Fruit fly (Drosophila melanogaster) whole organism, embryonic: Measurements from ENCODE around the gene CheB93b.

Experiments used
- Awh ChIP-seq: fragments of 200-800 bp; sonication (Bioruptor generic); IDR thresholded peaks from 2 replicates; pipeline ENCODE4, ENCODE4 v1.3.6; 2022; ENCODE audit warnings: missing biosample characterization, missing genetic modification characterization
- C15 ChIP-seq: fragments of 200-800 bp; sonication (Bioruptor generic); IDR thresholded peaks from 3 replicates; pipeline ENCODE4 v1.3.6; 2022; ENCODE audit warnings: missing biosample characterization, missing genetic modification characterization
- CG1024 ChIP-seq: fragments of 200-800 bp; sonication (Bioruptor generic); IDR thresholded peaks from 2 replicates; pipeline ENCODE4 v1.3.6; 2022; ENCODE audit warnings: missing biosample characterization, missing genetic modification characterization
- CG10654 ChIP-seq: fragments of 200-800 bp; sonication (Bioruptor generic); optimal IDR thresholded peaks from 2 replicates; lab custom pipeline; 2016; ENCODE audit warnings: missing biosample characterization, missing genetic modification characterization
- CG10959 ChIP-seq: fragments of 200-800 bp; sonication (Bioruptor generic); IDR thresholded peaks from 2 replicates; pipeline ENCODE4 v1.3.6; 2022; ENCODE audit warnings: missing biosample characterization, missing genetic modification characterization
- CG11093 ChIP-seq: fragments of 200-800 bp; sonication (Bioruptor generic); IDR thresholded peaks from 3 replicates; pipeline ENCODE4 v1.3.6; 2022; ENCODE audit warnings: missing biosample characterization, missing genetic modification characterization
- CG12659 ChIP-seq: fragments of 200-800 bp; sonication (Bioruptor generic); optimal IDR thresholded peaks from 3 replicates; lab custom pipeline; 2017; ENCODE audit warnings: mild to moderate bottlenecking, missing biosample characterization, missing genetic modification reagents, missing genetic modification characterization
- CG13296 ChIP-seq: fragments of 200-800 bp; sonication (Bioruptor generic); optimal IDR thresholded peaks from 3 replicates; lab custom pipeline; 2018; ENCODE audit warnings: missing biosample characterization, mild to moderate bottlenecking, missing genetic modification characterization
- CG13894 ChIP-seq: fragments of 200-800 bp; sonication (Bioruptor generic); optimal IDR thresholded peaks from 3 replicates; lab custom pipeline; 2018; ENCODE audit warnings: missing biosample characterization, mild to moderate bottlenecking, missing genetic modification characterization, moderate library complexity
- CG15269 ChIP-seq: fragments of 200-800 bp; sonication (Bioruptor generic); optimal IDR thresholded peaks from 2 replicates; lab custom pipeline; 2018; ENCODE audit warnings: missing biosample characterization, mild to moderate bottlenecking, missing genetic modification characterization, moderate library complexity
- CG16815 ChIP-seq: fragments of 200-800 bp; sonication (Bioruptor generic); optimal IDR thresholded peaks from 3 replicates; lab custom pipeline; 2017; ENCODE audit warnings: missing biosample characterization, mild to moderate bottlenecking, missing genetic modification characterization
- CG17568 ChIP-seq: fragments of 200-800 bp; sonication (Bioruptor generic); optimal IDR thresholded peaks from 2 replicates; lab custom pipeline; 2018; ENCODE audit warnings: missing biosample characterization, mild to moderate bottlenecking, missing genetic modification characterization, moderate library complexity
- CG18262 ChIP-seq: fragments of 200-800 bp; optimal IDR thresholded peaks from 3 replicates; lab custom pipeline; 2019; ENCODE audit warnings: missing biosample characterization, mild to moderate bottlenecking, missing genetic modification characterization, moderate library complexity
- CG2129 ChIP-seq: fragments of 200-800 bp; sonication (Bioruptor generic); IDR thresholded peaks from 2 replicates; pipeline ENCODE4 v1.3.6; 2022; ENCODE audit warnings: missing biosample characterization, missing genetic modification characterization; ENCODE audit not compliant: partially characterized antibody
- CG31224 ChIP-seq: fragments of 200-800 bp; sonication (Bioruptor generic); IDR thresholded peaks from 2 replicates; pipeline ENCODE4 v1.3.6; 2022; ENCODE audit warnings: missing biosample characterization, missing genetic modification characterization
- CG33557 ChIP-seq: fragments of 200-800 bp; sonication (Bioruptor generic); optimal IDR thresholded peaks from 2 replicates; lab custom pipeline; 2019; ENCODE audit warnings: missing biosample characterization, mild to moderate bottlenecking, missing genetic modification characterization, moderate library complexity
- CG34224 ChIP-seq: fragments of 200-800 bp; sonication (Bioruptor generic); IDR thresholded peaks from 3 replicates; pipeline ENCODE4 v1.3.6; 2022; ENCODE audit warnings: missing biosample characterization, missing genetic modification characterization; ENCODE audit not compliant: partially characterized antibody
- CG3995 ChIP-seq: fragments of 200-800 bp; sonication (Bioruptor generic); optimal IDR thresholded peaks from 3 replicates; lab custom pipeline; 2016; ENCODE audit warnings: missing biosample characterization, missing genetic modification characterization
- CG43689 ChIP-seq: fragments of 200-800 bp; sonication (Bioruptor generic); IDR thresholded peaks from 2 replicates; pipeline ENCODE4 v1.3.6; 2022; ENCODE audit warnings: missing biosample characterization, missing genetic modification characterization
- CG4424 ChIP-seq: fragments of 200-800 bp; sonication (Bioruptor generic); optimal IDR thresholded peaks from 3 replicates; lab custom pipeline; 2016; ENCODE audit warnings: missing biosample characterization, missing genetic modification characterization
- CHES-1-like ChIP-seq: fragments of 200-800 bp; sonication (Bioruptor generic); optimal IDR thresholded peaks from 2 replicates; lab custom pipeline; 2016; ENCODE audit warnings: missing biosample characterization, missing genetic modification characterization
- CTCF ChIP-seq: fragments of 200-800 bp; sonication (Bioruptor generic); optimal IDR thresholded peaks from 2 replicates; lab custom pipeline; 2017; ENCODE audit warnings: missing biosample characterization, mild to moderate bottlenecking, missing genetic modification characterization, moderate library complexity
- CrebB ChIP-seq: fragments of 200-800 bp; sonication (Bioruptor generic); optimal IDR thresholded peaks from 3 replicates; lab custom pipeline; 2018; ENCODE audit warnings: missing biosample characterization, mild to moderate bottlenecking, missing genetic modification characterization
- Dip2 ChIP-seq: fragments of 200-800 bp; sonication (Bioruptor generic); IDR thresholded peaks from 2 replicates; pipeline ENCODE4 v1.3.6; 2022; ENCODE audit warnings: missing biosample characterization, missing genetic modification characterization
- Eip74EF ChIP-seq, 2 experiments: fragments of 200-800 bp in 1 of 2; fragments of >200 bp in 1 of 2; sonication (Bioruptor generic) in 1 of 2; optimal IDR thresholded peaks; 2 replicates each; lab custom pipeline; 2017 to 2019; ENCODE audit warnings: missing biosample characterization in 2 of 2, missing genetic modification characterization in 2 of 2, mild to moderate bottlenecking in 1 of 2, moderate library complexity in 1 of 2
- Lpt ChIP-seq: fragments of >200 bp; optimal IDR thresholded peaks from 2 replicates; lab custom pipeline; 2018; ENCODE audit warnings: missing biosample characterization, missing genetic modification characterization
- Myb ChIP-seq: fragments of 200-800 bp; sonication (Bioruptor generic); optimal IDR thresholded peaks from 2 replicates; lab custom pipeline; 2016; ENCODE audit warnings: missing biosample characterization, missing genetic modification characterization
- Oaz ChIP-seq: fragments of 200-800 bp; sonication (Bioruptor generic); IDR thresholded peaks from 2 replicates; pipeline ENCODE4 v1.3.6; 2022; ENCODE audit warnings: missing biosample characterization, missing genetic modification characterization
- amos ChIP-seq: fragments of 200-800 bp; sonication (Bioruptor generic); IDR thresholded peaks from 2 replicates; pipeline ENCODE4 v1.3.6; 2022; ENCODE audit warnings: missing biosample characterization, missing genetic modification characterization; ENCODE audit not compliant: partially characterized antibody
- ato ChIP-seq: fragments of 200-800 bp; sonication (Bioruptor generic); IDR thresholded peaks from 2 replicates; pipeline ENCODE4 v1.3.6; 2022; ENCODE audit warnings: missing biosample characterization, missing genetic modification characterization; ENCODE audit not compliant: partially characterized antibody
- bab2 ChIP-seq: fragments of 200-800 bp; sonication (Bioruptor generic); optimal IDR thresholded peaks from 2 replicates; lab custom pipeline; 2016; ENCODE audit warnings: missing biosample characterization, missing genetic modification characterization
- chif ChIP-seq, 2 experiments: fragments of 200-800 bp; sonication (Bioruptor generic); optimal IDR thresholded peaks; 3 replicates each; lab custom pipeline; 2016; ENCODE audit warnings: missing biosample characterization in 2 of 2, missing genetic modification characterization in 2 of 2
- corto ChIP-seq: fragments of 200-800 bp; sonication (Bioruptor generic); optimal IDR thresholded peaks from 2 replicates; lab custom pipeline; 2016; ENCODE audit warnings: missing biosample characterization, mild to moderate bottlenecking, missing genetic modification characterization, moderate library complexity
- croc ChIP-seq: fragments of 200-800 bp; sonication (Bioruptor generic); conservative IDR thresholded peaks from 3 replicates; pipeline ENCODE4 v1.3.6; 2022; ENCODE audit warnings: missing biosample characterization, missing genetic modification characterization
- cwo ChIP-seq: fragments of 200-800 bp; sonication (Bioruptor generic); optimal IDR thresholded peaks from 3 replicates; lab custom pipeline; 2017; ENCODE audit warnings: missing biosample characterization, missing genetic modification characterization, mild to moderate bottlenecking, moderate library complexity, missing genetic modification reagents
- dimm ChIP-seq: fragments of 200-800 bp; sonication (Bioruptor generic); IDR thresholded peaks from 2 replicates; pipeline ENCODE4 v1.3.6; 2022; ENCODE audit warnings: missing biosample characterization, missing genetic modification characterization
- ewg ChIP-seq: fragments of 200-800 bp; sonication (Bioruptor generic); optimal IDR thresholded peaks from 3 replicates; lab custom pipeline; 2017; ENCODE audit warnings: mild to moderate bottlenecking, missing biosample characterization, missing genetic modification reagents, missing genetic modification characterization
- gcm2 ChIP-seq: fragments of 200-800 bp; sonication (Bioruptor generic); optimal IDR thresholded peaks from 2 replicates; lab custom pipeline; 2016; ENCODE audit warnings: missing biosample characterization, missing genetic modification characterization
- lbe ChIP-seq: fragments of 200-800 bp; sonication (Bioruptor generic); optimal IDR thresholded peaks from 2 replicates; lab custom pipeline; 2016; ENCODE audit warnings: missing biosample characterization, mild to moderate bottlenecking, missing genetic modification characterization
- oc ChIP-seq: fragments of 200-800 bp; sonication (Bioruptor generic); optimal IDR thresholded peaks from 2 replicates; lab custom pipeline; 2018; ENCODE audit warnings: missing biosample characterization, mild to moderate bottlenecking, missing genetic modification characterization, moderate library complexity
- pros ChIP-seq: fragments of 200-800 bp; sonication (Bioruptor generic); optimal IDR thresholded peaks from 3 replicates; lab custom pipeline; 2019; ENCODE audit warnings: missing biosample characterization, mild to moderate bottlenecking, missing genetic modification characterization, moderate library complexity
- psq ChIP-seq: fragments of 200-800 bp; sonication (Bioruptor generic); optimal IDR thresholded peaks from 2 replicates; lab custom pipeline; 2017; ENCODE audit warnings: missing biosample characterization, missing genetic modification characterization
- sc ChIP-seq, 3 experiments: fragments of >200 bp in 2 of 3; fragments of 200-800 bp in 1 of 3; sonication (Bioruptor generic) in 1 of 3; optimal IDR thresholded peaks; 2 replicates in 2 of 3; 3 replicates in 1 of 3; lab custom pipeline; 2017; ENCODE audit warnings: mild to moderate bottlenecking in 1 of 3, missing biosample characterization in 1 of 3, missing genetic modification characterization in 1 of 3, missing genetic modification reagents in 1 of 3
- sd ChIP-seq: fragments of 200-800 bp; sonication (Bioruptor generic); optimal IDR thresholded peaks from 3 replicates; lab custom pipeline; 2018; ENCODE audit warnings: missing biosample characterization, mild to moderate bottlenecking, missing genetic modification characterization, moderate library complexity
- slbo ChIP-seq: fragments of 200-800 bp; sonication (Bioruptor generic); IDR thresholded peaks from 2 replicates; pipeline ENCODE4 v1.3.6; 2022; ENCODE audit warnings: missing biosample characterization, missing genetic modification characterization
- slou ChIP-seq: fragments of 200-800 bp; sonication (Bioruptor generic); optimal IDR thresholded peaks from 3 replicates; lab custom pipeline; 2016; ENCODE audit warnings: missing biosample characterization, missing genetic modification characterization
- twi ChIP-seq: fragments of 200-800 bp; optimal IDR thresholded peaks from 2 replicates; lab custom pipeline; 2019; ENCODE audit warnings: missing biosample characterization, mild to moderate bottlenecking, missing genetic modification characterization, moderate library complexity
- vvl ChIP-seq: fragments of 200-800 bp; sonication (Bioruptor generic); IDR thresholded peaks from 2 replicates; pipeline ENCODE4 v1.3.6; 2022; ENCODE audit warnings: missing biosample characterization, missing genetic modification characterization
- z ChIP-seq: fragments of 200-800 bp; sonication (Bioruptor generic); IDR thresholded peaks from 3 replicates; pipeline ENCODE4 v1.3.6; 2022; ENCODE audit warnings: missing biosample characterization, missing genetic modification characterization
- zf30C ChIP-seq: fragments of 200-800 bp; sonication (Bioruptor generic); optimal IDR thresholded peaks from 3 replicates; lab custom pipeline; 2018; ENCODE audit warnings: missing biosample characterization, mild to moderate bottlenecking, missing genetic modification characterization

CheB93b gene

DNA sequence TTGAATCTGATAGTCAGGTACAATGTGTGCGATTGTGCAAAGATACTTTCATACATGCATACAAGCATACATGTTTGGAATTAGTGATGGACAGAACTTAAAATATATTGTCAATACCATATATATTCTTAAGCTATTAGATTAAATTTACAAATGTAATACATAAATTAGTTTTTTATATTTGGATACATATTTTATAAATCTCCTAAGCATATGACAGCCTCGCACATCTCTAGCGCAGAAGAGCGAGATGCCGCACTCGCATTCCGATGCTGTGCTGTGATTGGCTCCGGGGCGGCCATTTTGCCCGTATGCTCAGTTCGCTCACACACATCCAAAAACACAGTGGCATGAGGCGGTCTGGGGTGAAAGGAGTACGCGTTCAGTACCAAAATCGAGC is 30.3 kb upstream of the CheB93b start, which contains the start of gene tin (continued):
- TF ChIP-seq CG4424 (GFP tag; lab: Kevin White, UChicago), result peak; percentile 92
- peak; percentile 22; the same call in 1 of the 2 replicates for TF ChIP-seq Dip2 (GFP tag; lab: Robert Waterston, UW)
- TF ChIP-seq CG15269 (tag; lab: Kevin White, UChicago), result peak; percentile 90
- TF ChIP-seq Myb, result no peak
- peak; percentile 55 for TF ChIP-seq pros (GFP tag; lab: Kevin White, UChicago)
- TF ChIP-seq CHES-1-like, result no peak
- peak; percentile 57 for TF ChIP-seq gcm2
- peak; percentile 71; the same call in 2 of the 3 replicates for TF ChIP-seq CG34224 (GFP tag; lab: Robert Waterston, UW)
- peak; percentile 86 for TF ChIP-seq dimm (GFP tag; lab: Robert Waterston, UW)
- peak; percentile 14 for TF ChIP-seq bab2 (GFP tag; lab: Kevin White, UChicago)
- TF ChIP-seq CG13894, result no peak
- TF ChIP-seq ewg (GFP tag; lab: Kevin White, UChicago), result peak; percentile 89
- TF ChIP-seq Lpt (GFP tag; lab: Kevin White, UChicago), result no peak
- peak; percentile 95 for TF ChIP-seq oc (tag; lab: Kevin White, UChicago)
- peak; percentile 66 for TF ChIP-seq CG2129 (GFP tag; lab: Robert Waterston, UW)
- TF ChIP-seq slou, result peak; percentile 34
- peak; percentile 86 for TF ChIP-seq twi (tag; lab: Kevin White, UChicago)
- TF ChIP-seq CG13296, result peak; percentile 90
- TF ChIP-seq sd, result peak; percentile 92
- peak; percentile 62 for TF ChIP-seq psq (GFP tag; lab: Kevin White, UChicago)
- TF ChIP-seq sc (optimal IDR thresholded peaks at IDR 0.05; lab: Kevin White, UChicago), result no peak
- peak; percentile 79 for TF ChIP-seq sc (GFP tag; optimal IDR thresholded peaks at IDR 0.05; lab: Kevin White, UChicago)
- peak; percentile 91 for TF ChIP-seq croc (GFP tag; lab: Robert Waterston, UW)
- TF ChIP-seq amos (GFP tag; lab: Robert Waterston, UW), result peak; percentile 69
- peak; percentile 72; the same call in 1 of the 3 replicates for TF ChIP-seq C15 (GFP tag; lab: Robert Waterston, UW)
- TF ChIP-seq Eip74EF (GFP tag; optimal IDR thresholded peaks at IDR 0.05; lab: Kevin White, UChicago), result peak in 1 of 2 experiments; percentile 89
- TF ChIP-seq z (GFP tag; lab: Robert Waterston, UW), result no peak
- TF ChIP-seq CG33557 (GFP tag; lab: Kevin White, UChicago), result peak; percentile 93
- peak; percentile 45; the same call in 1 of the 2 replicates for TF ChIP-seq ato (GFP tag; lab: Robert Waterston, UW)
- TF ChIP-seq corto (GFP tag; lab: Kevin White, UChicago), result peak; percentile 91
- TF ChIP-seq CG10959 (GFP tag; lab: Robert Waterston, UW), result peak; percentile 92
- peak; percentile 96 for TF ChIP-seq CG18262 (tag; lab: Kevin White, UChicago)
- TF ChIP-seq CG12659 (GFP tag; lab: Kevin White, UChicago), result peak; percentile 93
- peak; percentile 30 to 67 for TF ChIP-seq chif (GFP tag; optimal IDR thresholded peaks at IDR 0.05; lab: Kevin White, UChicago)
- peak; percentile 37 for TF ChIP-seq CTCF (GFP tag; lab: Kevin White, UChicago)
- TF ChIP-seq CG16815 (GFP tag; lab: Kevin White, UChicago), result peak; percentile 84
- TF ChIP-seq CG3995 (GFP tag; lab: Kevin White, UChicago), result peak; percentile 64
- peak; percentile 76 for TF ChIP-seq CG10654 (GFP tag; lab: Kevin White, UChicago)
- peak; percentile 96 for TF ChIP-seq lbe
- TF ChIP-seq cwo (GFP tag; lab: Kevin White, UChicago), result peak; percentile 76
- TF ChIP-seq zf30C (GFP tag; lab: Kevin White, UChicago), result no peak
- TF ChIP-seq Awh, result peak; percentile 97
- TF ChIP-seq CG1024, result peak; percentile 90
- peak; percentile 90 for TF ChIP-seq CrebB (tag; lab: Kevin White, UChicago)
- TF ChIP-seq Oaz (GFP tag; lab: Robert Waterston, UW), result peak; percentile 86
- TF ChIP-seq vvl (GFP tag; lab: Robert Waterston, UW), result peak; percentile 99
- TF ChIP-seq CG31224, result peak; percentile 76
- peak; percentile 87 for TF ChIP-seq CG11093
- TF ChIP-seq slbo (GFP tag; lab: Robert Waterston, UW), result peak; percentile 92
- peak; percentile 83; the same call in 1 of the 2 replicates for TF ChIP-seq CG43689
- peak; percentile 90 for TF ChIP-seq CG17568 (GFP tag; lab: Kevin White, UChicago)
